Worm (Caenorhabditis elegans): ENCODE measurements around the gene twk-43.

The twk-43 gene

ce11 chrV:13360254-13360653 lies 14.2 kb downstream of the twk-43 start, which contains the start of gene F32H5.4:
Gene F32H5.4 (plus strand): TSS chrV:13360554.
- TF ChIP-seq unc-120 (tag; optimal IDR thresholded peaks at IDR 0.05; ENCODE audit: poor library complexity, severe bottlenecking) = no peak
- TF ChIP-seq ztf-11 (tag; optimal IDR thresholded peaks at IDR 0.05) = no peak
- no peak for TF ChIP-seq M03D4.4 (tag; optimal IDR thresholded peaks at IDR 0.05)
- TF ChIP-seq sem-2 (GFP tag; optimal IDR thresholded peaks at IDR 0.05) = no peak
- TF ChIP-seq nhr-2 (tag; optimal IDR thresholded peaks at IDR 0.05) = no peak
- TF ChIP-seq nhr-12 (tag; optimal IDR thresholded peaks at IDR 0.05) = no peak
- TF ChIP-seq nhr-237 (tag; optimal IDR thresholded peaks at IDR 0.05) = no peak
- TF ChIP-seq sptf-1 (tag; optimal IDR thresholded peaks at IDR 0.05) = no peak
- TF ChIP-seq lsy-2 (tag; optimal IDR thresholded peaks at IDR 0.05) = no peak
- no peak for TF ChIP-seq ceh-83 (GFP tag; optimal IDR thresholded peaks at IDR 0.05)
- TF ChIP-seq mep-1 (tag; optimal IDR thresholded peaks at IDR 0.05) = no peak
- no peak for TF ChIP-seq hlh-1 (tag; optimal IDR thresholded peaks at IDR 0.05)
- TF ChIP-seq unc-62 (GFP tag; optimal IDR thresholded peaks at IDR 0.05) = no peak
- TF ChIP-seq elt-1 (tag; optimal IDR thresholded peaks at IDR 0.05; ENCODE audit: borderline replicate concordance, insufficient read depth) = no peak
- no peak for TF ChIP-seq mls-2 (tag; optimal IDR thresholded peaks at IDR 0.05)
- TF ChIP-seq unc-39 (tag; optimal IDR thresholded peaks at IDR 0.05) = no peak

- TF ChIP-seq pha-4 (tag; optimal IDR thresholded peaks at IDR 0.05) (no peak), lin-13 (tag; optimal IDR thresholded peaks at IDR 0.05) (no peak)
Measured at ce11 chrV:13363415-13363814, 17.3 kb downstream of the twk-43 start, which contains the start of gene srg-46. Gene srg-46 (plus strand): TSS chrV:13363715.

ce11 chrV:13364227-13364626 lies 18.1 kb downstream of the twk-43 start:
- TF ChIP-seq ham-2 (GFP tag; optimal IDR thresholded peaks at IDR 0.05) = no peak

ce11 chrV:13366488-13366887 lies 20.4 kb downstream of the twk-43 start:
- TF ChIP-seq unc-39 (tag; optimal IDR thresholded peaks at IDR 0.05) = no peak
- no peak for TF ChIP-seq mab-5 (tag; optimal IDR thresholded peaks at IDR 0.05)
- no peak for TF ChIP-seq zip-8 (tag; optimal IDR thresholded peaks at IDR 0.05)
- TF ChIP-seq lin-32 (GFP tag; optimal IDR thresholded peaks at IDR 0.05) = no peak
- no peak for TF ChIP-seq snpc-4 (tag; optimal IDR thresholded peaks at IDR 0.05)

- no peak for TF ChIP-seq blmp-1 (tag; optimal IDR thresholded peaks at IDR 0.05)
- TF ChIP-seq drap-1 (GFP tag; optimal IDR thresholded peaks at IDR 0.05) = no peak
- TF ChIP-seq nhr-237 (tag; optimal IDR thresholded peaks at IDR 0.05) = no peak
- no peak for TF ChIP-seq mls-2 (tag; optimal IDR thresholded peaks at IDR 0.05)
- TF ChIP-seq unc-62 (GFP tag; optimal IDR thresholded peaks at IDR 0.05) = no peak
- no peak for TF ChIP-seq nhr-12 (tag; optimal IDR thresholded peaks at IDR 0.05)
- TF ChIP-seq mab-5 (tag; optimal IDR thresholded peaks at IDR 0.05) = no peak
- no peak for TF ChIP-seq lin-32 (GFP tag; optimal IDR thresholded peaks at IDR 0.05)
- no peak for TF ChIP-seq ceh-39 (tag; optimal IDR thresholded peaks at IDR 0.05)
- no peak for TF ChIP-seq cnd-1 (tag; optimal IDR thresholded peaks at IDR 0.05)
- no peak for TF ChIP-seq sem-2 (GFP tag; optimal IDR thresholded peaks at IDR 0.05)
- no peak for TF ChIP-seq lin-13 (tag; optimal IDR thresholded peaks at IDR 0.05)
- TF ChIP-seq ham-2 (GFP tag; optimal IDR thresholded peaks at IDR 0.05) = no peak
- TF ChIP-seq pha-4 (tag; optimal IDR thresholded peaks at IDR 0.05) = no peak
- TF ChIP-seq ces-1 (GFP tag; optimal IDR thresholded peaks at IDR 0.05) = no peak
- no peak for TF ChIP-seq ceh-83 (GFP tag; optimal IDR thresholded peaks at IDR 0.05)
Measured at ce11 chrV:13367024-13367423, 20.9 kb downstream of the twk-43 start, which contains the start of gene srx-125. Gene srx-125 (plus strand): TSS chrV:13367324.

- TF ChIP-seq nhr-237 (tag; optimal IDR thresholded peaks at IDR 0.05) = no peak
- TF ChIP-seq tbx-8 (GFP tag; optimal IDR thresholded peaks at IDR 0.05) = no peak
- TF ChIP-seq mab-5 (tag; optimal IDR thresholded peaks at IDR 0.05) = no peak
- TF ChIP-seq sptf-1 (tag; optimal IDR thresholded peaks at IDR 0.05) = no peak
- TF ChIP-seq ces-1 (GFP tag; optimal IDR thresholded peaks at IDR 0.05) = no peak
Measured at ce11 chrV:13369663-13370062, 23.6 kb downstream of the twk-43 start.

ce11 chrV:13370265-13370664 lies 24.2 kb downstream of the twk-43 start:
- TF ChIP-seq unc-120 (tag; optimal IDR thresholded peaks at IDR 0.05; ENCODE audit: poor library complexity, severe bottlenecking) (no peak), ces-1 (GFP tag; optimal IDR thresholded peaks at IDR 0.05) (no peak), M03D4.4 (tag; optimal IDR thresholded peaks at IDR 0.05) (no peak), flh-1 (GFP tag; optimal IDR thresholded peaks at IDR 0.05) (no peak), unc-62 (GFP tag; optimal IDR thresholded peaks at IDR 0.05) (no peak), snpc-4 (tag; optimal IDR thresholded peaks at IDR 0.05) (no peak), nhr-237 (tag; optimal IDR thresholded peaks at IDR 0.05) (no peak), mls-2 (tag; optimal IDR thresholded peaks at IDR 0.05) (no peak), elt-1 (tag; optimal IDR thresholded peaks at IDR 0.05; ENCODE audit: borderline replicate concordance, insufficient read depth) (no peak), mab-5 (tag; optimal IDR thresholded peaks at IDR 0.05) (no peak), hlh-1 (tag; optimal IDR thresholded peaks at IDR 0.05) (no peak), lin-13 (tag; optimal IDR thresholded peaks at IDR 0.05) (no peak), blmp-1 (tag; optimal IDR thresholded peaks at IDR 0.05) (no peak), nhr-76 (tag; optimal IDR thresholded peaks at IDR 0.05) (no peak), nhr-12 (tag; optimal IDR thresholded peaks at IDR 0.05) (no peak), pha-4 (tag; optimal IDR thresholded peaks at IDR 0.05) (no peak), drap-1 (GFP tag; optimal IDR thresholded peaks at IDR 0.05) (no peak)

Measured in whole organism, mixed stage, embryonic.